Fruit fly (Drosophila melanogaster) whole organism, larva: Measurements from ENCODE around the gene CG5191.

Experiments used
- noc ChIP-seq: fragments of 200-800 bp; sonication (Bioruptor generic); optimal IDR thresholded peaks from 3 replicates; lab custom pipeline; 2019; ENCODE audit warnings: missing biosample characterization, mild to moderate bottlenecking, missing genetic modification characterization, moderate library complexity

CG5191 gene

DNA sequence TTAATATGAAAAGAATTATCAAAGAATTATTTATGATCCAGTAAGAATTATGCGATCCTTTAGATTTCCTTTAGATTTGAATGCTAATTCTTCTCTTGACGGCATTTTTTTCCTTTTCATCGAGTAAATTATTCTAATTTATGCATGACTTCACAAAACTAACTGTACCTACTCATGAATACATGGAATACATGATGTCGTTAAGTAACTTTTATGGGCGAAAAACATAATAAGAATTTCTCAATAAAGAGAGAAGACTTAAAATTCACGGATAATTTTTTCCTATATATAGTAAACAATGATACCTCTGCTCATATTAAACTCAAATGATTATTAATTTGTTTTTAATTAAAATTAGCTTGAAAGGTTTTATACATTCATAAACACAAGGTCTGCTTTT, 35.2 kb downstream of the CG5191 start:
- no peak for TF ChIP-seq noc (tag; lab: Kevin White, UChicago)

DNA sequence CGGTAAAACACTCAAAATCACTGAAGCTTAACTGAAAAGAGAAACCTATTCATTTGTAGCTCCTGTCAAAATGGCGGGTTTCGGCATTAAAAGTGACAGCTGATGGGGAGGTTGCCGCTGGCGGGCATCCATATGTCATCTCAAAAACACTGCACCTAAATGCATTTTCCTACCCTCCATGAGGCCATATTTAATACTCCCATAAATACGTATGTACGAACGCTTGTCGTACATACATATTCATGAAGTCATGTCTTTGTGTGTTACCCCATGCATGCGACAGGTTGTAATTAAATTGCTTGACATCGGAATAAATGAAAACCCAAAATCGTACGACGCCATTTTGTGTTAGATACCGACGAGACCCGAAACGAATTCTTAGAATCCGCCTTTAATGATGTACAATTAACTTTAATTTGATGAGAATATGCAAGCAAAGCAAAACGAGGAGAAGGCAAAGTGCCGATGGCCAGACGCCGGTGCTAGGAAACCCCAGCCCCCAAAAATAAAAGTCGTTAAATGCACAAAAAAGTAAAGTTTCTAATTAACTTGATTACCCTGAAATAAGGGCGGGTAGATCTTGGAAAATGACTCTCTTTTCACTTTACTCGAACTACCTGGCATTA, 35.8 kb downstream of the CG5191 start:
- TF ChIP-seq noc (tag; lab: Kevin White, UChicago) = no peak

DNA sequence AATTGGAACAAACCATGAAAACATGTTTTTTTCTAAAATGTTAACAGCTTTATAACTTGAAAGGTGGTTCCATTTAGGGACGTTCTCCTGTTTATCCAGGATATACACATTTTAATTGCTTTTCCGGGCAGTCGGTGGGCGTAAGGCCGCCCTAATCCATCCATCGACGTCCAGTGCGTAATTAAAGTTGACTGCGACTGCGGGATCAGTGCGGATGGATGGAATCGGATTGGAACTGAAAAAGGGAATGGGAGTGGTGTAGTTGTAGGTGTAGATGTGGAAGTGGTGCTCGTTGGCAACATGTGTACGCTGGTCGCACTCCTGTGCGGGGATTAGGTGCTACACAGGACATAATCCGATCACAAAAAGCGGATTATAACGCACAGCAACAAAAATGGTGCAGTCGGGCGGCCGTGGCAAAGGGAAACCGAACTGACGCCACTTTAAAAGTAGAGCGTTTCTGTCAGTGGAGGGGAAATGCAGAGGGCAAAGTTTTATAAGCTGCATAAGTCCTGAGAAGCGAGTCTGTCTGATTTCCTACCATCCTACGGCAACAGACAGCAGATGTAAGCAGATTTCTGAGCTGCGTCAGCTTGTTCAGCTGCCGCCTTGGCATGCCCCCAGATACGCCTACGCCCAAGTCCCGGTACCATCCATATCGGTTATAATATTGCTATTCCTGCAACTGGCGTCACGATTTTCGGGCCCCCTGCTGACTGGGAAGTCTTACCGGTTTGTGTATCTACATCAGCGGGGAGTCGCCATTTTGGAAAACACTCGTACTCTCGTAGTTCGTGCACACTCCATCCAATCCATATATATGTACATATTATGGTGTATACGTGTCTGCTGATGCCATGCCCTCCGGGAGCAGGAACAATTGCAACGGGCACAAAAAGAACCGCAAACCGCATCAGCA, 37.0 kb downstream of the CG5191 start:
- no peak for TF ChIP-seq noc (tag; lab: Kevin White, UChicago)

DNA sequence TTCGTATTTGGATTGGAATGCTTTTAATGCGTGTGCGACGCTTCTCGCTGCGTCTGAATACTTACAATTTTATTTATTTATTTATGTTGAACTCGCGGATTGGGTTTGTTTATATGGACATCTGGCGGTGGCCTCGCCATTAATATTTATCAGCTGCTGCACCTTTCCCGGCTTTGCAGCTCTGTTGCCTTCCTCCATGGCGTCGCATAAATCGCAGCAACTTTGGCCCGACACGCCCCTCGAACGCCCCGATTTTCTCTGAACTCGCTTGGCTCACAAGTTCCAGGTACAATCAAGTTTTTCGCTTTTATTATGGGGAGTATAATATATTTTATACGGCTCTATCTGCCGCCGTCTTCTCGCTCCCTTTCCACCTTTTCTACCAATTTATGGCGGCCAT, 39.4 kb downstream of the CG5191 start:
- TF ChIP-seq noc (tag; lab: Kevin White, UChicago) = no peak

DNA sequence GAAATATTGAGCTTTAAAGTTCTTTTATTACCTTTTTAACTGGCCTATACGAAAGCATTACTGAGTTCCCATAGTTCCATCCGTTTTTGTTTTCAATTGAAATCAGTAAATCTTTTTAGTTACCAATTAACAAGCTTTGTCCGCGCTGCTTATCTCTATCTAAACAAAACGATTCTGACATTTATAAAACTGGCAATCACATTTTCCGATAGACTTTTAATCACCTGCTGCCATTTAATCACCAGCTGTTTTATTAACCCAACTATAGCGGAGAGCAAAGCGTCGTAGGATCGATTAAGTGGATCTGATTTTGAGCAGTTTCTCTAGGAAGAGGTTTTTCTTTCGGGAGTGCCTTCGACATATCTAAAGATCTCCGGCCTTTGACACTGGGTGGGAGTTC, 41.9 kb downstream of the CG5191 start:
- TF ChIP-seq noc (tag; lab: Kevin White, UChicago) = no peak

DNA sequence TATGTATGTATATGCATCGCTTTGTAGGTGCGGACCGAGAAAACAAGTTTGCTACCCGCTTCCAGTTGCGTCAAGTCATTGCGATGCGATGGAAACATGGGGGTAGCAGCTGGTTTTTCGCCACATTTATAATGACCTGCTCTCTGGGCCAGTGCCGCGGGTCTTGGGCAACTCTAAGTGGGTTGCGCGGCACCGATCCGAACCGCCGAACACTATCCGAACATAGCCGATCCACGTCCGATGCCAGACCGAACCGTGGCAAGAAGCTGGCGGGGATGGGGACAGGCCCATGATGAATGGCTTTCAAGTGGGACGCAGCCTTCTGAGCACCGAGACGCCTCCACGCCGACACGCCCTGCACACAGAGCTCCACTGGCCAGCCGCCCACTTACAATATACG, 43.4 kb downstream of the CG5191 start:
- TF ChIP-seq noc (tag; lab: Kevin White, UChicago) = no peak

DNA sequence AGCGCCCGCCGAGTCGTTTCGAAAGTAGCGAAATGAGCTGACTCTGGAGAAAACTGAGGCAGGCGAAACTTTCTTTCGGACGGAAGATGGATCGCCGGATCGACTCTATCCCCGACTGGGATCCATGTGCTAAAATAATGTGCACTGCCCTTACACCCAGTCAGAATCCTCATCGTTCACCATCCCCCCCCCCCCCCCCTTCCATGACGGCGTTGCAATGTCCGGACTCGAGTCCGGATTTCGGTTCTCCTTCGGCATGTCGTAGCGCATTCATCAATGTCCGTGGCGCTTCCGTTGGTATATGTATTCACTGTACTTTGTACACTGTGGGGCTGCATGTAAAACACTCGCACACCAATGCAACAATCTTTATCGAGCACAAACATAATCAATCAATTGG, 44.4 kb downstream of the CG5191 start:
- no peak for TF ChIP-seq noc (tag; lab: Kevin White, UChicago)

DNA sequence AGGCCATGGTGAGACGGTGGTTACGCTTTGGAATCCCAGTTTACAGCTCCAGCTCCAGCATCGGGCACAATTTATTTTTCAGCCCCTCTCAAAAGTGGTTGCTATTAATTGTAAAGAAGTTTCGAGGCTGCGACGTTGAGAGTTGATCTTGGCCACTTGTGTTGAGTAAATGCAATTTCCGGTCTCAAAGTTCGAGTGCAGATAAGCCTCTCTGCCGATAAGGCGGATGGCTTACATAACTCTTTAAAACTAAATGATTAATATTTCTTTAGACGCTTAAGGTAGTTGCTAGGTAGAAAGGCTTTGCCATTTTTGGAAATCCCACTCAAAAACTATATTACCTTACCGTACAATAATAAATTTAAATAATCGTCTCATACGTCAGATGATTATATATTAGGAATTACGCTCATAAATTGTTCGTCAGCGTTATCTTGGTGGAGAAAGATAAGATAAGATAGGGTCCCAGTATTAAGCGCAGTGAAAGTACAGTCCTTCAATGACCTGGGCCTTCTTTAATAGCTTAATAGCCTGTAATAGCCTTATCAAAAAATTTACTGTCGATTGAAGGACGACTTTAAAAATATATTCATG, 45.0 kb downstream of the CG5191 start:
- peak; percentile 79 for TF ChIP-seq noc (tag; lab: Kevin White, UChicago)

DNA sequence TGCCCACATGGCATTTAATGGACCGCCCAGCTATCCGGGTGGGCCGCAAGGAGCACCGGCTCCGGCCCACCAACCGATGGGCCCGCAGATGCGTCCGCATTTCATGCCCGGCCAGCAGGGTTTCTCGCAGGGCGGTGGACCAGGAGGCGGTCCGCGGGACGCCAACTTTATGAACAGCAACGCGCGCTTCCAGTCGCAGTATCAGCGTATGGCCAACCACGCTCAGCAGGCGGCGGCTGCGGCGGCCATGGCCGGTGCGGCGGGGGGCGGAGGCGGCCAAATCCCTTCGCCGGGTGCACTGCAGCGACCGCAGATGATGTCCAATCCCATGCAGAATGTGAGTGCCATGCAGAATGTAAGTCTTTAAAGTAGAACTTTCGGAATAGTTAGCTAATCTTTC, 47.5 kb downstream of the CG5191 start:
- TF ChIP-seq noc (tag; lab: Kevin White, UChicago) = no peak

DNA sequence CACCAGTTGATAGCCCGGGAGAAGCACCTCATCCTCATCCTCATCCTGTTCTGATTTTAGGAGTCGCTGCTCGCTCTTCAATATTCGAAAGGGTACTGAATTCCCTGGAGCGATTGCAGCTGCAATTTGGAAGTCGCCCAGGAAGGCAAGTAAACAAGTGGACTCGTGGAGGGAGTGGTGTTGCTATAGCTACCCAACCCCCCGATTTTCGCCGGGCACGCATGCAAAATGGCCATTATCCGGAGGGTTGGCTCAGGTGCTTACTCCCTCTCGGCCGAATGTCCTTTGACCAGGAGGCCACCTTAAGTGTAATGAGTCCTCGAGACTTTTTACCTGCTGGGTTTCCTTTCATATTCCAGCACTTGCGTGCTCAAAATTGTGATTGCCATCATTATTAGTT, 56.1 kb downstream of the CG5191 start, which contains the start of gene CG15923:
Gene CG15923 (minus strand): TSS at position 101 of the 400 bp plus-strand sequence.
- no peak for TF ChIP-seq noc (tag; lab: Kevin White, UChicago)

DNA sequence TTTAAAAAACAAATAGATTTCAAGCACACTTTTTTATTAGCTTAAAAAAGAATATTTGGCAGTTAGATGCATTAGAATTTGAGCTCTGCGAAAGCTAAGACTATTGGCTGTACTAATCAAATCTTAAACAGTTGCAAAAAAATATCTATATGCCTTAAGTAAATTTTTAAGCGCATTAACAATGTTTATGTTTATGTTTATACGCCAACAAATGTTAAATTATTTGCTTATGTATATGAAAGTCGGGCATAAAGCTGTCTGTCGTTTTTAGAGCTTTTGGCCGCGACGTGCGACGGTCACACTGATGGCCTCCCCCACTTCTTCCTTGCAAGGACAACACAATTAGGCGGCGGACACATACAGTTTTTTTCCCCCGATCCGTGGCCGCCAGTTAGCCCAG, 56.9 kb downstream of the CG5191 start, which contains the start of gene CG5466:
Gene CG5466 (plus strand): TSS at position 301 of the 400 bp plus-strand sequence.
- no peak for TF ChIP-seq noc (tag; lab: Kevin White, UChicago)

DNA sequence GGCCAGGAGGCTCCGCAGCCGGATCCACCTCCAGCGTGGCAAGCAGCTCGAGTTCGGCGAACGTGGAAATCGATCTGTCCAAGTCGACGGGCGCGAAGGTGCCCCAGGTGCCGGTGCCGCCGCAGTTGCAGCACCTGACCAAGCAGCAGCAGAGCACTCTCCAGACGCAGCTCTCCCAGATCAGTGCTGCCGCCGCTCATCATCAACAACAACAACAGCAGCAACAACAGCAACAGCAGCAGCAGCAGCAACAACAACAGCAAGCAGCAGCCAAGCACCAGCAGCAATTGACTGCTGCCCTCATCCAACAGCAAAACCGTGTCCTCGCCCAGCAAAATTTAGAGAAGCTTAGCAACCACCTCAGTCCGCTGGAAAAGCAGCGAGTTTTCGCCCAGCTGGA, 58.3 kb downstream of the CG5191 start:
- no peak for TF ChIP-seq noc (tag; lab: Kevin White, UChicago)

DNA sequence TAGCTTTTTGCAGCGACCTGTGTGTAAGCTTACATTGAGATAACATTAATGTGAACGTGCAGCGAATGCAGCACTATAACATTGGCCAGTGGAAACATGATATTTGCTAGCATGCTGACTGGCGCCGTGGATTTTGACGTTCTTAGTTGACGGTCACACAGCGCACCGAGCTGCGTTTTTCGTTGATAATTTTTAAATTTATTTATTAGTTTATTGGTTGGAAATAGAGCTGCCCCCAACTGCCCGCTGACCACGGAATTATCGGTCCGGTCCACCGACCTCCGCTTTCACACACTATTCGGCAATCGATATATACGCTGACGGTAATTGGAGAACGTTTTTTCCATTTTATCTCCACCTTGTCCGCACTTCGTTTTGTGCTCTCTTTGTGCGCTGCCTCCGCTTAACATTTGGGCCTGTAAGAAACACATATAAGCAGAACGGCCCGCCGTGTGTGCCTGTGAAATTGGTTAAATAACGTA, 61.2 kb downstream of the CG5191 start, which contains the start of gene H:
Gene H (plus strand): TSS at position 134 of the 482 bp plus-strand sequence.
- TF ChIP-seq noc (tag; lab: Kevin White, UChicago) = no peak
